Fruit fly (Drosophila melanogaster) whole organism, wandering third instar larva: ENCODE data around the gene tomb.

ENCODE experiments used
- Dfd ChIP-seq: fragments of >200 bp; optimal IDR thresholded peaks from 2 replicates; lab custom pipeline; 2017; ENCODE audit warnings: missing biosample characterization, missing genetic modification characterization
- OdsH ChIP-seq: fragments of 200-800 bp; sonication (Bioruptor generic); optimal IDR thresholded peaks from 2 replicates; lab custom pipeline; 2016; ENCODE audit warnings: missing biosample characterization, mild to moderate bottlenecking, missing genetic modification characterization
- dmrt93B ChIP-seq: fragments of 200-800 bp; sonication (Bioruptor generic); optimal IDR thresholded peaks from 2 replicates; lab custom pipeline; 2018; ENCODE audit warnings: missing biosample characterization, mild to moderate bottlenecking, missing genetic modification characterization

dm6 chr2L:5526738-5527137 lies 9.8 kb downstream of the tomb start, which contains the start of gene Cox11:
- TF ChIP-seq Dfd (GFP tag; lab: Kevin White, UChicago) (no peak), OdsH (GFP tag; lab: Kevin White, UChicago) (no peak), dmrt93B (GFP tag; lab: Kevin White, UChicago) (no peak)
